Worm (Caenorhabditis elegans): Measurements from ENCODE around the gene arx-5.

ce11 chrIII:12785427-12785826 lies 32.5 kb downstream of the arx-5 start:
- TF ChIP-seq unc-62 (GFP tag; optimal IDR thresholded peaks at IDR 0.05) (no peak), nhr-76 (tag; optimal IDR thresholded peaks at IDR 0.05) (no peak), fkh-2 (tag; optimal IDR thresholded peaks at IDR 0.05) (no peak), lin-39 (tag; optimal IDR thresholded peaks at IDR 0.05) (no peak), ceh-9 (tag; optimal IDR thresholded peaks at IDR 0.05) (no peak), nhr-23 (tag; optimal IDR thresholded peaks at IDR 0.05) (no peak), nhr-28 (tag; optimal IDR thresholded peaks at IDR 0.05) (no peak), sea-2 (GFP tag; optimal IDR thresholded peaks at IDR 0.05) (no peak), tbx-2 (tag; optimal IDR thresholded peaks at IDR 0.05) (no peak)

Data from whole organism, L3 larva.